Worm (Caenorhabditis elegans): Measurements from ENCODE around the gene tsg-101.

The tsg-101 gene

DNA sequence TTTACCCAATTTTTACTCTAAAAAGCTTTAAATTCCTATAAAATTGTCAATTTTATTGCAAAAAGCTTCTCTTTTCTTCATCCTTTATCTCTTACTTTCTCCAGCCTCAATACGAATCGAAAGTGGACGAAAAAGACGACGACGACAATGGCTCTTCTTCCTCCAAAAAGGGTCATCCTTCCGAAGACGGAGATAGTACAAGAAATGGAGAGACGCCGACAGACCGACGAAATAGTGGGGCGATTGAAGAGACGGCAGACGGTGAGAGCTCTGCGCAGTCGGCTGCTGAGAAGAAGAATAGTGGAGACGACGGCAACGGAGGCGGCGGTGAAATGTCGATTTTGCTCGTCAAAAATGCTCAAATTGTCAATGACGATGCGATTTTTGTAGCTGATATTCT is 5.0 kb upstream of the tsg-101 start (continued):
- TF ChIP-seq F49E8.2 (tag; optimal IDR thresholded peaks at IDR 0.05; ENCODE audit: insufficient read depth) (no peak), F23B12.7 (tag; optimal IDR thresholded peaks at IDR 0.05; ENCODE audit: insufficient read depth) (no peak), B0336.3 (GFP tag; IDR thresholded peaks at IDR 0.05) (no peak), bed-1 (GFP tag; IDR thresholded peaks at IDR 0.05) (no peak), hlh-26 (GFP tag; conservative IDR thresholded peaks at IDR 0.05) (no peak), somi-1 (GFP tag; optimal IDR thresholded peaks at IDR 0.05) (no peak), T07F8.4 (tag; optimal IDR thresholded peaks at IDR 0.05) (no peak), efl-1 (GFP tag; optimal IDR thresholded peaks at IDR 0.05) (no peak), hmg-1.2 (GFP tag; IDR thresholded peaks at IDR 0.05) (peak; percentile 99)

DNA sequence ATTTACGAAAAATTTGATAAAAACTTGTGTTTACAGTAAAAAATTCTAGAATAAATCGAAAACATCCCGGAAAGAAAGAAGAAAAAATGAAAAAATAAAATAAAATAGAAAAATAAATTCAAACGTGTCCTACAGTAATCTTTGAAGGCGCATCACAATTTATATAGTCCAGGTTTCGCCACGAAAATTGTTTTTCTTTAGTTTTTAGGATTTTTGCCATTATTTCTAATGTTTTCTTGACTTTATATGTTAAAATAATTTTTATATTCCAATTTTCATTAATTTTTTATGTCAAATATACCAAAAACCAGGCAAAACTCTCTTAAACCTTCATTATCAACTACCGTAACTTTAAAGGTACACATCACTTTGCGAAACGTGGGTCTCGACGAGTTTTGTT is 3.2 kb upstream of the tsg-101 start:
- TF ChIP-seq nfyb-1 (GFP tag; IDR thresholded peaks at IDR 0.05) (no peak), madf-6 (GFP tag; IDR thresholded peaks at IDR 0.05) (peak; percentile 83), ceh-27 (GFP tag; optimal IDR thresholded peaks at IDR 0.05) (no peak), ZK185.1 (tag; optimal IDR thresholded peaks at IDR 0.05; ENCODE audit: poor library complexity, severe bottlenecking) (no peak), madf-8 (GFP tag; conservative IDR thresholded peaks at IDR 0.05) (peak; percentile 53; the same call in 1 of the 2 replicates), lsy-27 (tag; optimal IDR thresholded peaks at IDR 0.05; ENCODE audit: borderline replicate concordance, insufficient read depth) (no peak), xnd-1 (tag; optimal IDR thresholded peaks at IDR 0.05) (peak; percentile 84), F49E8.2 (tag; optimal IDR thresholded peaks at IDR 0.05; ENCODE audit: insufficient read depth) (no peak), nfya-2 (GFP tag; IDR thresholded peaks at IDR 0.05) (no peak), repo-1 (tag; optimal IDR thresholded peaks at IDR 0.05) (no peak), ztf-28 (GFP tag; IDR thresholded peaks at IDR 0.05) (no peak), Y56A3A.18 (GFP tag; IDR thresholded peaks at IDR 0.05) (no peak), K12H6.12 (tag; optimal IDR thresholded peaks at IDR 0.05) (no peak), F39B2.1 (GFP tag; IDR thresholded peaks at IDR 0.05) (no peak), lag-1 (GFP tag; IDR thresholded peaks at IDR 0.05) (no peak), let-526 (GFP tag; IDR thresholded peaks at IDR 0.05) (no peak), K11D2.4 (GFP tag; IDR thresholded peaks at IDR 0.05) (no peak), egrh-3 (GFP tag; IDR thresholded peaks at IDR 0.05) (no peak), egl-18 (GFP tag; IDR thresholded peaks at IDR 0.05) (no peak), Y67H2A.10 (GFP tag; conservative IDR thresholded peaks at IDR 0.05) (no peak), ztf-22 (GFP tag; optimal IDR thresholded peaks at IDR 0.05) (no peak), ama-1 (optimal IDR thresholded peaks at IDR 0.05) (no peak), ama-1 (GFP tag; optimal IDR thresholded peaks at IDR 0.05) (no peak), chd-7 (tag; optimal IDR thresholded peaks at IDR 0.05) (no peak), lir-1 (GFP tag; conservative IDR thresholded peaks at IDR 0.05) (no peak), lsl-1 (GFP tag; optimal IDR thresholded peaks at IDR 0.05) (peak; percentile 96), F52B5.7 (tag; optimal IDR thresholded peaks at IDR 0.05) (no peak), hlh-26 (GFP tag; conservative IDR thresholded peaks at IDR 0.05) (no peak), pha-4 (tag; optimal IDR thresholded peaks at IDR 0.05) (no peak), ekl-4 (GFP tag; IDR thresholded peaks at IDR 0.05) (no peak), hmg-20 (GFP tag; IDR thresholded peaks at IDR 0.05) (no peak), atf-7 (tag; optimal IDR thresholded peaks at IDR 0.05) (no peak), mxl-1 (tag; optimal IDR thresholded peaks at IDR 0.05) (no peak), tbx-9 (tag; optimal IDR thresholded peaks at IDR 0.05; ENCODE audit: borderline replicate concordance) (no peak), C06A6.2 (GFP tag; conservative IDR thresholded peaks at IDR 0.05) (no peak), akir-1 (GFP tag; optimal IDR thresholded peaks at IDR 0.05) (no peak), ceh-58 (GFP tag; IDR thresholded peaks at IDR 0.05) (no peak), sdz-38 (tag; optimal IDR thresholded peaks at IDR 0.05) (no peak), lin-54 (GFP tag; optimal IDR thresholded peaks at IDR 0.05) (peak; percentile 21), Y79H2A.3 (GFP tag; conservative IDR thresholded peaks at IDR 0.05) (no peak), sptf-2 (GFP tag; optimal IDR thresholded peaks at IDR 0.05) (no peak)
